Worm (Caenorhabditis elegans) whole organism, L4 larva: ENCODE measurements around the gene ephx-1.
"Not testable (repeated sequence)": the region's sequence is repeated elsewhere in the genome, so short reads cannot be mapped to it uniquely, and the experiment has no call there.

Experiments
- ZK546.5 ChIP-seq, 2 experiments: sonication (generic microtip); optimal IDR thresholded peaks; 2 replicates each; lab custom pipeline; 2017; ENCODE audit warnings: missing biosample characterization in 2 of 2, missing genetic modification characterization in 2 of 2
- daf-12 ChIP-seq: fragments of 150-350 bp; optimal IDR thresholded peaks from 2 replicates; lab custom pipeline; 2014; ENCODE audit warnings: missing biosample characterization, missing genetic modification reagents, missing genetic modification characterization
- dve-1 ChIP-seq: sonication (generic microtip); optimal IDR thresholded peaks from 2 replicates; lab custom pipeline; 2017; ENCODE audit warnings: antibody characterized with exemption, mild to moderate bottlenecking, missing genetic modification characterization, missing compliant biosample characterization; ENCODE audit not compliant: insufficient read depth
- lim-7 ChIP-seq: fragments of 200-800 bp; sonication (Bioruptor generic); IDR thresholded peaks from 2 replicates; pipeline ENCODE4 v1.3.6; 2022; ENCODE audit warnings: missing genetic modification characterization, missing compliant biosample characterization
- nhr-76 ChIP-seq: fragments of 150-350 bp; optimal IDR thresholded peaks from 2 replicates; lab custom pipeline; 2014; ENCODE audit warnings: missing biosample characterization, missing genetic modification characterization
- nhr-77 ChIP-seq: fragments of 150-350 bp; optimal IDR thresholded peaks from 2 replicates; lab custom pipeline; 2014; ENCODE audit warnings: missing biosample characterization, missing genetic modification characterization
- snpc-1.2 ChIP-seq: fragments of 200-800 bp; sonication (Bioruptor generic); IDR thresholded peaks from 2 replicates; pipeline ENCODE4 v1.3.6; 2022; ENCODE audit warnings: missing genetic modification reagents, missing genetic modification characterization, missing compliant biosample characterization
- snpc-4 ChIP-seq: fragments of 150-350 bp; optimal IDR thresholded peaks from 2 replicates; lab custom pipeline; 2014; ENCODE audit warnings: missing biosample characterization, missing genetic modification characterization
- unc-39 ChIP-seq: sonication (generic microtip); optimal IDR thresholded peaks from 2 replicates; lab custom pipeline; 2017; ENCODE audit warnings: missing biosample characterization, missing genetic modification characterization
- vab-7 ChIP-seq: fragments of 200-800 bp; sonication (Bioruptor generic); IDR thresholded peaks from 2 replicates; pipeline ENCODE4 v1.3.6; 2022; ENCODE audit warnings: missing genetic modification reagents, missing genetic modification characterization, missing compliant biosample characterization
- zfp-2 ChIP-seq: sonication (generic microtip); optimal IDR thresholded peaks from 2 replicates; lab custom pipeline; 2016; ENCODE audit warnings: mild to moderate bottlenecking, missing genetic modification characterization, missing compliant biosample characterization

ce11 chrII:4047839-4048440 lies 43.2 kb downstream of the ephx-1 start:
- not testable (repeated sequence) for TF ChIP-seq unc-39 (tag; lab: Kevin White, UChicago); nhr-77 (tag; lab: Kevin White, UChicago); nhr-76; daf-12 (tag; lab: Kevin White, UChicago); snpc-4 (tag; lab: Kevin White, UChicago); ZK546.5 (tag; optimal IDR thresholded peaks at IDR 0.05; lab: Kevin White, UChicago); dve-1 (tag; lab: Kevin White, UChicago)
- TF ChIP-seq zfp-2 (tag; lab: Kevin White, UChicago) (peak; percentile 45), snpc-1.2 (GFP tag; lab: Robert Waterston, UW) (peak; percentile 83), lim-7 (peak; percentile 69), vab-7 (GFP tag; lab: Robert Waterston, UW) (peak; percentile 97)
